Worm (Caenorhabditis elegans) whole organism, L3 larva: ENCODE results near the gene hgrs-1.
A peak's percentile ranks its signal among the peaks of the same experiment; 100 is the strongest.

Experiments used
- R02D3.7 ChIP-seq: fragments of 150-350 bp; optimal IDR thresholded peaks from 2 replicates; lab custom pipeline; 2014; ENCODE audit warnings: missing biosample characterization, missing genetic modification characterization
- aly-2 ChIP-seq: fragments of 150-350 bp; optimal IDR thresholded peaks from 2 replicates; lab custom pipeline; 2014; ENCODE audit warnings: missing biosample characterization, missing genetic modification characterization
- ceh-16 ChIP-seq: sonication (generic microtip); optimal IDR thresholded peaks from 2 replicates; lab custom pipeline; 2017; ENCODE audit warnings: missing biosample characterization, missing genetic modification characterization
- ceh-28 ChIP-seq: fragments of 150-350 bp; optimal IDR thresholded peaks from 2 replicates; lab custom pipeline; 2014; ENCODE audit warnings: missing biosample characterization, missing genetic modification reagents, missing genetic modification characterization
- ceh-9 ChIP-seq: sonication (generic microtip); optimal IDR thresholded peaks from 2 replicates; lab custom pipeline; 2018; ENCODE audit warnings: missing biosample characterization, missing genetic modification characterization
- daf-12 ChIP-seq: fragments of 150-350 bp; optimal IDR thresholded peaks from 2 replicates; lab custom pipeline; 2014; ENCODE audit warnings: missing biosample characterization, missing genetic modification reagents, missing genetic modification characterization
- egl-27 ChIP-seq: sonication (generic microtip); optimal IDR thresholded peaks from 4 replicates; lab custom pipeline; 2017; ENCODE audit warnings: missing biosample characterization, missing genetic modification reagents, missing genetic modification characterization
- elt-1 ChIP-seq: fragments of 150-350 bp; optimal IDR thresholded peaks from 2 replicates; lab custom pipeline; 2014; ENCODE audit warnings: missing biosample characterization, missing genetic modification characterization
- elt-2 ChIP-seq: sonication (generic microtip); optimal IDR thresholded peaks from 2 replicates; lab custom pipeline; 2016; ENCODE audit warnings: missing genetic modification reagents, mild to moderate bottlenecking, missing genetic modification characterization, missing compliant biosample characterization
- elt-3 ChIP-seq, 3 experiments: fragments of 150-350 bp in 1 of 3; sonication (generic microtip) in 2 of 3; optimal IDR thresholded peaks; 2 replicates in 2 of 3; 4 replicates in 1 of 3; lab custom pipeline; 2014 to 2017; ENCODE audit warnings: missing biosample characterization in 3 of 3, missing genetic modification characterization in 3 of 3
- eor-1 ChIP-seq, 2 experiments: fragments of 150-350 bp; optimal IDR thresholded peaks; 2 replicates each; lab custom pipeline; 2014 to 2018; ENCODE audit warnings: missing biosample characterization in 2 of 2, missing genetic modification characterization in 2 of 2
- fkh-10 ChIP-seq: sonication (generic microtip); optimal IDR thresholded peaks from 2 replicates; lab custom pipeline; 2017; ENCODE audit warnings: missing biosample characterization, missing genetic modification reagents, missing genetic modification characterization
- fkh-2 ChIP-seq: fragments of 150-350 bp; optimal IDR thresholded peaks from 2 replicates; lab custom pipeline; 2014; ENCODE audit warnings: missing biosample characterization, missing genetic modification reagents, missing genetic modification characterization
- hmg-11 ChIP-seq: sonication (generic microtip); optimal IDR thresholded peaks from 2 replicates; lab custom pipeline; 2016; ENCODE audit warnings: missing genetic modification characterization, missing compliant biosample characterization
- jun-1 ChIP-seq: fragments of 150-350 bp; optimal IDR thresholded peaks from 2 replicates; lab custom pipeline; 2014; ENCODE audit warnings: missing biosample characterization, missing genetic modification reagents, missing genetic modification characterization
- lin-39 ChIP-seq: fragments of 150-350 bp; optimal IDR thresholded peaks from 2 replicates; lab custom pipeline; 2018; ENCODE audit warnings: missing biosample characterization, missing genetic modification reagents, missing genetic modification characterization
- lsy-12 ChIP-seq: sonication (generic microtip); optimal IDR thresholded peaks from 2 replicates; lab custom pipeline; 2016; ENCODE audit warnings: mild to moderate bottlenecking, missing genetic modification characterization, missing compliant biosample characterization
- mml-1 ChIP-seq: fragments of 150-350 bp; sonication (generic microtip); optimal IDR thresholded peaks from 3 replicates; lab custom pipeline; 2014; ENCODE audit warnings: missing biosample characterization, missing genetic modification characterization
- nfya-1 ChIP-seq: sonication (generic microtip); optimal IDR thresholded peaks from 2 replicates; lab custom pipeline; 2017; ENCODE audit warnings: missing genetic modification characterization, mild to moderate bottlenecking, missing compliant biosample characterization, antibody characterized with exemption, moderate library complexity; ENCODE audit not compliant: insufficient read depth
- nhr-12 ChIP-seq: fragments of 150-350 bp; optimal IDR thresholded peaks from 2 replicates; lab custom pipeline; 2014; ENCODE audit warnings: missing biosample characterization, missing genetic modification characterization
- nhr-237 ChIP-seq: fragments of 150-350 bp; optimal IDR thresholded peaks from 2 replicates; lab custom pipeline; 2014; ENCODE audit warnings: missing biosample characterization, missing genetic modification characterization
- nhr-25 ChIP-seq: sonication (generic microtip); optimal IDR thresholded peaks from 2 replicates; lab custom pipeline; 2017; ENCODE audit warnings: missing biosample characterization, missing genetic modification characterization
- nhr-28 ChIP-seq: fragments of 150-350 bp; optimal IDR thresholded peaks from 2 replicates; lab custom pipeline; 2014; ENCODE audit warnings: missing biosample characterization, missing genetic modification characterization
- nhr-43 ChIP-seq: sonication (generic microtip); optimal IDR thresholded peaks from 2 replicates; lab custom pipeline; 2016; ENCODE audit warnings: mild to moderate bottlenecking, missing genetic modification characterization, missing compliant biosample characterization; ENCODE audit not compliant: poor library complexity, severe bottlenecking
- nhr-67 ChIP-seq: fragments of 150-350 bp; optimal IDR thresholded peaks from 2 replicates; lab custom pipeline; 2014; ENCODE audit warnings: missing biosample characterization, missing genetic modification characterization
- pqm-1 ChIP-seq: fragments of 150-350 bp; optimal IDR thresholded peaks from 2 replicates; lab custom pipeline; 2017; ENCODE audit warnings: missing biosample characterization, missing genetic modification characterization, inconsistent platforms
- tbx-2 ChIP-seq: sonication (generic microtip); optimal IDR thresholded peaks from 2 replicates; lab custom pipeline; 2016; ENCODE audit warnings: mild to moderate bottlenecking, missing genetic modification characterization, missing compliant biosample characterization
- unc-39 ChIP-seq: sonication (generic microtip); optimal IDR thresholded peaks from 4 replicates; lab custom pipeline; 2017; ENCODE audit warnings: missing biosample characterization, missing genetic modification characterization
- zag-1 ChIP-seq: fragments of 150-350 bp; optimal IDR thresholded peaks from 2 replicates; lab custom pipeline; 2014; ENCODE audit warnings: missing biosample characterization, missing genetic modification characterization
- ztf-11 ChIP-seq: fragments of 150-350 bp; optimal IDR thresholded peaks from 2 replicates; lab custom pipeline; 2014; ENCODE audit warnings: missing biosample characterization, missing genetic modification characterization
- ztf-4 ChIP-seq: fragments of 150-350 bp; optimal IDR thresholded peaks from 2 replicates; lab custom pipeline; 2014; ENCODE audit warnings: missing biosample characterization, missing genetic modification characterization

The hgrs-1 gene

DNA sequence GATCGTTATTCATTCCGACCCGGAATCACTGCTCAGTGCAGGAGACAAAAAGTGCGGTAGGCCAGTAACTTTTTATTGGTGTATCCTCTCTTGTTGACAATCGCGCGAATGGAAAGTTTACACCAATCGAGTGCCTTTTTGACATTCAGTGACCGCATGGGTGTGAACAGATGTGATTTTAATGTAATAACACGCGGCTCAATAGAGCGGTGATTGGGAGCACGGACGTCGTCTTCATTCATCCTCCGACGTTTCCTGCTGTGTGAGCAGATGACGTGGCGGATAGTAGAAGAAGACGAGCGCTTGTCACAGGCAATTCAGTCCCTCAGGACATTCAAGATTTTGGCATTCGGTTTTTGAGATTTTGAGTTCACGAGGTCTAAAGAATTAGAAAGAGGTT is 23.3 kb downstream of the hgrs-1 start:
- TF ChIP-seq nhr-237 (tag; lab: Kevin White, UChicago): no peak
- no peak for TF ChIP-seq nhr-43
- TF ChIP-seq lin-39 (tag; lab: Kevin White, UChicago): peak; percentile 26
- TF ChIP-seq ceh-16 (tag; lab: Kevin White, UChicago): no peak
- TF ChIP-seq eor-1 (tag; optimal IDR thresholded peaks at IDR 0.05; lab: Kevin White, UChicago): no peak
- TF ChIP-seq pqm-1 (tag; lab: Kevin White, UChicago): no peak
- TF ChIP-seq hmg-11 (tag; lab: Kevin White, UChicago): no peak
- TF ChIP-seq lsy-12 (tag; lab: Kevin White, UChicago): peak; percentile 15
- TF ChIP-seq egl-27 (tag; lab: Kevin White, UChicago): no peak
- TF ChIP-seq, all 47 proteins: peak for 2

DNA sequence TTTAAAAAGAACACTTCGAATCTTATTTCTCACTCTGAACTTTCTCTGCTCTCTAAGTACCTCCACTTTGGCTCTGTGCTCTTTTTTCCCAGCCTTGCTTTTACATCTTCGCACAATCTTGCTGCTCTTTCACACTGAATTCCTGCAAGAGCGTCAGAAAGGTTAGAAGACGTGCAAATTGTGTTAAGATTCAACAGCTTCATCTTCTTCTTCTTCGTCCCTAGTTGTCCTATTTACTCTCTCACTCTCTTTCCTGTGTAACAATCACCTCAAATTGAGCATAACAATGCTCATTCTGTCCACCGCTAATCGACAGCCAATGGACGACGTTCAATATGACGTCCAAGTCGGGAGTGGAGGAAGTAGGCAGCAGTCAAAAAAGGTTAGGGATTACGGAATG is 24.4 kb downstream of the hgrs-1 start:
- TF ChIP-seq fkh-10 (peak; percentile 80), lin-39 (tag; lab: Kevin White, UChicago) (no peak), pqm-1 (tag; lab: Kevin White, UChicago) (no peak), ceh-28 (tag; lab: Kevin White, UChicago) (no peak), nfya-1 (tag; lab: Kevin White, UChicago) (peak; percentile 27)

DNA sequence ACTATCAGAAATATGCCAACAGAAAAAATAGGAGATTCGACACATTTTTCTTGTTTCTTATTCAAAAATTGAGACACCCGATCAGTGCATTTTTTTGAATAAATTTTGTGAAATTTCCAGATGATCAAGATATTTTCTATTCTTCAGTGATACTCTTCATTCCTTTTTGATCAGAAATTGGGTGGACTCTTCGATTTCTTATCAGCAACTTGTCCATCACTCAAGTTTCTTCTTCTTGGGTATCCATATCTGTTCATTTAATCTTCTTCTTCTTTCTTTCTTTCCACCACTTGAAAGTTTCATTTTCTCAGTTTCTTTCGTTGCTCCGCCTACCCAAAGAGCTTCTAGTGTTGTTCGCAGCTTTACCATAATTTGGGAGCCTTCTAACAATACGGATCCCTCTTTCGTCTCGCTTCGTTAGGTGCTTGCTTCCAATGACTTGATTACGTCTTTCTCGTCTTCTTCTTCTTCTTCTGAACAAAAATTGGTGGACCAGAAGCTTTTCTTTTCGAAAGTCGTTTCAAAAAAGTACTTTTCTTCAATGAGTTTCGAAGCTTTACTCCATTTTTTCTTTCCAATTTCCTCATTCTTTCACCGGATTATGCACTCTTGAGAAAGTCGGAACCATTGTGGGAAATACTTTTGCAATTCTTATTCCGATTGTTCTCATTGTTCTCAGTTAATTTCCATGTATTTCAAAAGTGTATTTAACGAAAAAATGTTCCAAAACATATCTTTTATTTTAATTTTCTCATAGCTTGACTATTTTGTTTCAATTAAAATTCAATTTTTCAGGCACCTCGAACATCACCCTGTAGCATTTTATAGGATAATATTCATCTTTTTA is 29.9 kb downstream of the hgrs-1 start, which contains the start of gene pct-1:
Gene pct-1 (plus strand): TSS at position 797 of the 847 bp plus-strand sequence.
- TF ChIP-seq elt-1 (tag; lab: Kevin White, UChicago): peak; percentile 82
- TF ChIP-seq zag-1 (tag; lab: Kevin White, UChicago): no peak
- TF ChIP-seq, all 47 proteins: peak for 1

DNA sequence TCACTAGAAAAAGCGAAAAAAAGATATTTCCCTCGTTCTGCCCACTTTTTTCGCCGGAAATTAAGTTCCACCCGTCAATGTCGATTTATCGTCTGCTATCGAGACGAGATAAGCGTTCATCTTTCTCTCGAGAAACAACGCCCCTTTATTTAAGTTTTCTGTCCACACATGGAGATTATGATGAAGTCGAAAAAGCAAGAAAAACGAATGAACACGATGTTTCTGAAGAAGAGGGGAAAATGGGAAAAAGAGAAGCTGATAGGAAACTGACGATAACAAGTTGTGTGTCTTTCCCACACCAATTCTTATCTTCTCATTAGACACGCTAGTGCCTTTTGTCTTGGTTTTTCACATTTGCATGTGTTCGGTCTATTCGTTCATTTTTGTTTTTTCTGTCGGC is 31.1 kb downstream of the hgrs-1 start:
- no peak for TF ChIP-seq lsy-12 (tag; lab: Kevin White, UChicago)
- no peak for TF ChIP-seq daf-12 (tag; lab: Kevin White, UChicago)
- peak; percentile 80 for TF ChIP-seq elt-2
- TF ChIP-seq nhr-28: no peak
- TF ChIP-seq pqm-1 (tag; lab: Kevin White, UChicago): peak; percentile 41
- TF ChIP-seq elt-3 (tag; optimal IDR thresholded peaks at IDR 0.05; lab: Kevin White, UChicago): no peak
- no peak for TF ChIP-seq jun-1 (tag; lab: Kevin White, UChicago)

DNA sequence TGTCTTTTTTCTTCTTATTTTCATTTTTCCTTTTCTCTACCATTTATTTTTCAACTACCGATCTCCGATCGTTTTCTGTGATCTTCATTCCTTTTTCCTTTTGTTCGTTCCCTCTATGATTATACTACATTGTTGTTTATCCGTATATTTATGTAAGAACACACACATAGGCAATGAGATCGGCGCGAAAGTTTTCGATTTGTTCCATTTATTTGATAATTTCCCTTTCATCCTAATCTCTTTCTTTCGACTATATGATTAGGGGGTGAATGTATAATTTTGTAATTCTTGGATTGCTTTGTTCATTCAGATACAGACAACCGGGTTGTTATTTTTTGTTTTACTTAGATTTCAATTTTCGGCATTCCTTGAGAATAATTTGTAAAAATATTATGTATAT is 32.2 kb downstream of the hgrs-1 start:
- TF ChIP-seq nhr-28 (no peak), mml-1 (tag; lab: Kevin White, UChicago) (no peak), hmg-11 (tag; lab: Kevin White, UChicago) (no peak), nhr-237 (tag; lab: Kevin White, UChicago) (no peak), ztf-11 (tag; lab: Kevin White, UChicago) (no peak), nhr-67 (no peak), pqm-1 (tag; lab: Kevin White, UChicago) (no peak), ztf-4 (tag; lab: Kevin White, UChicago) (no peak), ceh-9 (tag; lab: Kevin White, UChicago) (no peak), aly-2 (tag; lab: Kevin White, UChicago) (no peak), unc-39 (no peak), egl-27 (tag; lab: Kevin White, UChicago) (no peak), lin-39 (tag; lab: Kevin White, UChicago) (no peak), R02D3.7 (tag; lab: Kevin White, UChicago) (no peak), nhr-43 (no peak), nhr-12 (tag; lab: Kevin White, UChicago) (no peak), tbx-2 (tag; lab: Kevin White, UChicago) (no peak), daf-12 (tag; lab: Kevin White, UChicago) (no peak), fkh-2 (no peak)

DNA sequence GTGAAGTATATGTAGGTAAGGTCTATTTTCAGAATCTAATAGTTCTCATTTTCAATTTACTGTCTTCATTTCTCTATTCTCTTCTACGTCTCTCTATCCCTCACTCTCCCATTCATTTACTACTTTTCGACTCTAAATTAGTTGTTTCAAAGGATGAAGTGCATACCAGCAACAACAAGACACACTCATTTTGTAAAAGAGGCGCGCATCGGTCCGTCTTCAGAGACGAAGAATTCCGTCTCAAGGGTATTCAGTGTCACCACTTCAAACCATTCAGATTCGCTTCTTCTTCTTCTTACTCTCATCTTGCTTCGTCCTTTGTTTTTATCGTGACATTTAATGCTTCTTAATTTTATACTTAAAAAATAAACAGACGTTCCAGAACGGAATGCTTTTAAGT is 34.5 kb downstream of the hgrs-1 start:
- TF ChIP-seq nhr-25: peak; percentile 21
- TF ChIP-seq nhr-43: no peak
